Worm (Caenorhabditis elegans) whole organism, midembryonic: Measurements from ENCODE around the gene K01D12.9.

ENCODE experiments used
- T22C8.4 ChIP-seq: fragments of 200-800 bp; sonication (Bioruptor generic); IDR thresholded peaks from 2 replicates; pipeline ENCODE4 v1.3.6; 2022; ENCODE audit warnings: missing genetic modification characterization, missing compliant biosample characterization
- cog-1 ChIP-seq: sonication (generic microtip); optimal IDR thresholded peaks from 2 replicates; lab custom pipeline; 2016; ENCODE audit warnings: missing genetic modification characterization, missing compliant biosample characterization
- ref-1 ChIP-seq: fragments of 200-800 bp; sonication (Bioruptor generic); conservative IDR thresholded peaks from 2 replicates; pipeline ENCODE4 v1.3.6; 2022; ENCODE audit warnings: missing genetic modification reagents, missing genetic modification characterization, missing compliant biosample characterization
- tab-1 ChIP-seq: fragments of 200-800 bp; sonication (Bioruptor generic); IDR thresholded peaks from 2 replicates; pipeline ENCODE4 v1.3.6; 2022; ENCODE audit warnings: missing genetic modification characterization, missing compliant biosample characterization
- ztf-29 ChIP-seq: fragments of 200-800 bp; sonication (Bioruptor generic); IDR thresholded peaks from 2 replicates; pipeline ENCODE4 v1.3.6; 2022; ENCODE audit warnings: missing genetic modification reagents, missing genetic modification characterization, missing compliant biosample characterization

DNA sequence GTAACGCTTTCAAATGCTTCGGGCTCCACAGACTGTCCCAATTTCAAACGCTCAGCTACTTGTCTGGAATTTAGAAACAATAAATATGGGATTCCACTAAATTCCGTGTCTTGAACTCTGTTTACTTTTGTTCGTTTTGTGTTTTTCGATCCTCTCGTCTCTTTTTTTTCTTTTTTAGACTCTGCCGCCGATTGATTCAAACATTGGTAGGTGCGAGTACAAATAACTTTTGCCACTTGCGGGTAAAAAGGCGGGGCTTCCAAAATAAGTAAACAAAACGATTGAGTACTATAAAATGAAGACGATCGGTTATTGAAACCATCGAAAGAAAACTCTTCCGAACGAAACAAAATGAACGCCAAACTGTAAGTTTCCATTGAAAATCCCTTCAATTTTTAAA lies 39.3 kb downstream of the K01D12.9 start, which contains the start of gene fipr-2:
- TF ChIP-seq cog-1 (tag; lab: Kevin White, UChicago) (no peak), ref-1 (GFP tag; lab: Robert Waterston, UW) (no peak), T22C8.4 (GFP tag; lab: Robert Waterston, UW) (no peak), tab-1 (GFP tag; lab: Robert Waterston, UW) (no peak), ztf-29 (GFP tag; lab: Robert Waterston, UW) (no peak)
